Worm (Caenorhabditis elegans) whole organism, L2 larva: ENCODE measurements around the gene str-164.

Experiments used
- ZK546.5 ChIP-seq: sonication (generic microtip); optimal IDR thresholded peaks from 2 replicates; lab custom pipeline; 2017; ENCODE audit warnings: missing biosample characterization, missing genetic modification characterization
- aly-2 ChIP-seq: fragments of 150-350 bp; optimal IDR thresholded peaks from 2 replicates; lab custom pipeline; 2014; ENCODE audit warnings: missing biosample characterization, missing genetic modification characterization
- ama-1 ChIP-seq: fragments of 150-350 bp; optimal IDR thresholded peaks from 2 replicates; lab custom pipeline; 2018; ENCODE audit warnings: inconsistent platforms
- blmp-1 ChIP-seq: sonication (generic microtip); optimal IDR thresholded peaks from 2 replicates; lab custom pipeline; 2017; ENCODE audit warnings: missing genetic modification characterization, mild to moderate bottlenecking, missing compliant biosample characterization, antibody characterized with exemption, moderate library complexity; ENCODE audit not compliant: insufficient read depth
- ceh-82 ChIP-seq: fragments of 150-350 bp; optimal IDR thresholded peaks from 2 replicates; lab custom pipeline; 2014; ENCODE audit warnings: missing biosample characterization, missing genetic modification characterization
- dmd-4 ChIP-seq: sonication (generic microtip); optimal IDR thresholded peaks from 2 replicates; lab custom pipeline; 2017; ENCODE audit warnings: missing biosample characterization, missing genetic modification characterization
- elt-3 ChIP-seq: sonication (generic microtip); optimal IDR thresholded peaks from 2 replicates; lab custom pipeline; 2017; ENCODE audit warnings: missing biosample characterization, missing genetic modification characterization
- mdl-1 ChIP-seq, 2 experiments: fragments of 150-350 bp in 1 of 2; sonication (generic microtip) in 1 of 2; optimal IDR thresholded peaks; 2 replicates each; lab custom pipeline; 2017; ENCODE audit warnings: missing biosample characterization in 2 of 2, missing genetic modification characterization in 2 of 2
- nhr-129 ChIP-seq: fragments of 150-350 bp; optimal IDR thresholded peaks from 2 replicates; lab custom pipeline; 2014; ENCODE audit warnings: missing biosample characterization, missing genetic modification characterization
- nhr-23 ChIP-seq: fragments of 150-350 bp; optimal IDR thresholded peaks from 2 replicates; lab custom pipeline; 2014; ENCODE audit warnings: missing biosample characterization, missing genetic modification reagents, missing genetic modification characterization
- nhr-237 ChIP-seq: fragments of 150-350 bp; optimal IDR thresholded peaks from 2 replicates; lab custom pipeline; 2014; ENCODE audit warnings: missing biosample characterization, missing genetic modification characterization
- nhr-25 ChIP-seq: fragments of 150-350 bp; sonication (generic microtip); optimal IDR thresholded peaks from 3 replicates; lab custom pipeline; 2014; ENCODE audit warnings: missing biosample characterization, missing genetic modification characterization
- snpc-4 ChIP-seq: fragments of 150-350 bp; optimal IDR thresholded peaks from 2 replicates; lab custom pipeline; 2014; ENCODE audit warnings: missing biosample characterization, missing genetic modification characterization
- ztf-4 ChIP-seq: fragments of 150-350 bp; optimal IDR thresholded peaks from 2 replicates; lab custom pipeline; 2014; ENCODE audit warnings: missing biosample characterization, missing genetic modification characterization

ce11 chrIV:4938664-4939063, 21.9 kb upstream of the str-164 start, which contains the start of gene str-168:
- TF ChIP-seq blmp-1 (tag; lab: Kevin White, UChicago) (no peak), dmd-4 (tag; lab: Kevin White, UChicago) (no peak), snpc-4 (tag; lab: Kevin White, UChicago) (no peak), elt-3 (tag; lab: Kevin White, UChicago) (no peak), aly-2 (tag; lab: Kevin White, UChicago) (no peak), ceh-82 (tag; lab: Kevin White, UChicago) (no peak), nhr-25 (tag; lab: Kevin White, UChicago) (no peak), nhr-129 (tag; lab: Kevin White, UChicago) (no peak), ZK546.5 (no peak), ama-1 (lab: Kevin White, UChicago) (no peak), mdl-1 (tag; optimal IDR thresholded peaks at IDR 0.05; lab: Kevin White, UChicago) (no peak), nhr-237 (tag; lab: Kevin White, UChicago) (no peak), ztf-4 (tag; lab: Kevin White, UChicago) (no peak), nhr-23 (tag; lab: Kevin White, UChicago) (no peak)
